Worm (Caenorhabditis elegans): ENCODE data around the gene ZC455.1.

The ZC455.1 gene

DNA sequence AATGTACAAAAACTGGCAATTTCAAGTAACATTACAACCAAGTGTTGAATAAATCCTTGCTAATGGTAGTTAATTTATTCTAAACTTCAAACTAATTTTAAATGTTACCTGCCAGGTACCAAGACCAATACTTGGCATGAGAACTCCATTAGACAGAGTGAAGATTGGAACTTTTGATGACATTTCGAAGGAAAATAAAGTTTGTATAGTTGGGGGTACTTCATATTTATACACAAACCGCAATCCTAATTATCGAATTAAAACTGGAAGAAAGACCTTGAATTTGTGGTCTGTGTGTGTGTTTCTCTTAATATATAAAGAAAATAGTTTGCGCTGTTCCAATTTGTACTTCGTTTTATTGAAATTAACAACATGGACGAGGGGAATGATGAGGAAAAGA lies 36.6 kb downstream of the ZC455.1 start, which contains the start of gene ZC443.1:
ZC443.1 (minus strand) TSS at position 205 of the 400 bp plus-strand sequence.
- TF ChIP-seq ceh-9 (tag; optimal IDR thresholded peaks at IDR 0.05) (no peak), lsy-12 (tag; optimal IDR thresholded peaks at IDR 0.05) (no peak), fkh-2 (tag; optimal IDR thresholded peaks at IDR 0.05) (no peak), pqm-1 (tag; optimal IDR thresholded peaks at IDR 0.05) (no peak), aly-2 (tag; optimal IDR thresholded peaks at IDR 0.05) (no peak), ceh-28 (tag; optimal IDR thresholded peaks at IDR 0.05) (no peak), ceh-16 (tag; optimal IDR thresholded peaks at IDR 0.05) (no peak), fos-1 (tag; optimal IDR thresholded peaks at IDR 0.05) (no peak), unc-62 (GFP tag; optimal IDR thresholded peaks at IDR 0.05) (no peak), nhr-11 (tag; optimal IDR thresholded peaks at IDR 0.05) (no peak), nfya-1 (tag; optimal IDR thresholded peaks at IDR 0.05; ENCODE audit: insufficient read depth) (no peak), unc-39 (tag; optimal IDR thresholded peaks at IDR 0.05) (no peak), tbx-2 (tag; optimal IDR thresholded peaks at IDR 0.05) (no peak), nhr-43 (tag; optimal IDR thresholded peaks at IDR 0.05; ENCODE audit: poor library complexity, severe bottlenecking) (no peak), skn-1 (tag; optimal IDR thresholded peaks at IDR 0.05) (no peak), egl-27 (tag; optimal IDR thresholded peaks at IDR 0.05) (no peak)

- TF ChIP-seq ZK546.5 (tag; optimal IDR thresholded peaks at IDR 0.05) (no peak), fkh-2 (tag; optimal IDR thresholded peaks at IDR 0.05) (no peak), fkh-10 (GFP tag; optimal IDR thresholded peaks at IDR 0.05) (peak; percentile 46)
These were observed 37.8 kb downstream of the ZC455.1 start, which contains the start of gene ZC443.2 for ce11 chrV:12811126-12811525. Gene ZC443.2, minus strand, starts transcription at chrV:12811192.

- no peak for TF ChIP-seq nhr-12 (tag; optimal IDR thresholded peaks at IDR 0.05)
- peak; percentile 42 for TF ChIP-seq ama-1 (optimal IDR thresholded peaks at IDR 0.05)
- no peak for TF ChIP-seq nhr-28 (tag; optimal IDR thresholded peaks at IDR 0.05)
- TF ChIP-seq pha-4 (tag; optimal IDR thresholded peaks at IDR 0.05) = peak; percentile 44
- TF ChIP-seq ceh-82 (tag; optimal IDR thresholded peaks at IDR 0.05) = no peak
- peak; percentile 58 for TF ChIP-seq egl-5 (tag; optimal IDR thresholded peaks at IDR 0.05)
- TF ChIP-seq lsy-12 (tag; optimal IDR thresholded peaks at IDR 0.05) = no peak
- no peak for TF ChIP-seq aly-2 (tag; optimal IDR thresholded peaks at IDR 0.05)
These were observed 38.5 kb downstream of the ZC455.1 start for ce11 chrV:12811810-12812209.

- no peak for TF ChIP-seq nhr-76 (tag; optimal IDR thresholded peaks at IDR 0.05)
- no peak for TF ChIP-seq nhr-28 (tag; optimal IDR thresholded peaks at IDR 0.05)
- TF ChIP-seq nhr-23 (tag; optimal IDR thresholded peaks at IDR 0.05) = no peak
- no peak for TF ChIP-seq fos-1 (tag; optimal IDR thresholded peaks at IDR 0.05)
- no peak for TF ChIP-seq nhr-11 (tag; optimal IDR thresholded peaks at IDR 0.05)
- TF ChIP-seq egl-5 (tag; optimal IDR thresholded peaks at IDR 0.05) = no peak
- no peak for TF ChIP-seq sea-2 (GFP tag; optimal IDR thresholded peaks at IDR 0.05)
These were observed 40.7 kb downstream of the ZC455.1 start, which contains the start of gene ZC443.3 for ce11 chrV:12814022-12814421. Gene ZC443.3, minus strand, starts transcription at chrV:12814122.

DNA sequence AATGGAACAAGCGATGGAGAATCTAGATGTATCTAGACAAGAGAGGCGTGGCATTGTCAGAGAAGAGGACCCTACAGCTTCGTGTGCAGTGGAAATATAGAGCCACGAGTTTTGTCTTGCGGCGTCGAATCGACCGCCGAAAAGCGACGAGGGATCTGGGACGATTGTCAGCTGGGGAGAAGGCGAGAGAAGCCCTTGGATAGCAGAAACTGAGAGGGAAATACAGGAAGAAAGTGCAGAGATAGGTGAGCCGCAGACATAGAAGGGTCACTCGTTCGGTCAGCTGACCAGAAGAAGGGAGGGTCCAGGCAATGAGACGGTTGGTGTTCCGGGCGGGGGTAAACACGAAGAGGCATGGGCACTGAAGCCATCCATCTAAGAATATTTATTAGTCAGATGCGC lies 41.2 kb downstream of the ZC455.1 start:
- TF ChIP-seq lsy-12 (tag; optimal IDR thresholded peaks at IDR 0.05) = peak; percentile 14
- no peak for TF ChIP-seq nhr-25 (tag; optimal IDR thresholded peaks at IDR 0.05)
- TF ChIP-seq R02D3.7 (tag; optimal IDR thresholded peaks at IDR 0.05) = no peak
- no peak for TF ChIP-seq unc-39 (tag; optimal IDR thresholded peaks at IDR 0.05)
- TF ChIP-seq ceh-16 (tag; optimal IDR thresholded peaks at IDR 0.05) = no peak
- TF ChIP-seq skn-1 (tag; optimal IDR thresholded peaks at IDR 0.05) = peak; percentile 12
- no peak for TF ChIP-seq nhr-237 (tag; optimal IDR thresholded peaks at IDR 0.05)
- TF ChIP-seq elt-3 (tag; optimal IDR thresholded peaks at IDR 0.05) = no peak
- TF ChIP-seq lin-15B (tag; optimal IDR thresholded peaks at IDR 0.05) = peak; percentile 37
- TF ChIP-seq ztf-11 (tag; optimal IDR thresholded peaks at IDR 0.05) = no peak
- TF ChIP-seq hmg-11 (tag; optimal IDR thresholded peaks at IDR 0.05) = peak; percentile 81
- peak; percentile 17 for TF ChIP-seq nhr-23 (tag; optimal IDR thresholded peaks at IDR 0.05)
- peak; percentile 78 for TF ChIP-seq lin-39 (tag; optimal IDR thresholded peaks at IDR 0.05)
- no peak for TF ChIP-seq ceh-9 (tag; optimal IDR thresholded peaks at IDR 0.05)
- peak; percentile 32 for TF ChIP-seq fkh-2 (tag; optimal IDR thresholded peaks at IDR 0.05)
- peak; percentile 80 for TF ChIP-seq nfya-1 (tag; optimal IDR thresholded peaks at IDR 0.05; ENCODE audit: insufficient read depth)
- TF ChIP-seq ceh-82 (tag; optimal IDR thresholded peaks at IDR 0.05) = no peak
- TF ChIP-seq mdl-1 (tag; optimal IDR thresholded peaks at IDR 0.05) = no peak
- TF ChIP-seq egl-5 (tag; optimal IDR thresholded peaks at IDR 0.05) = no peak
- peak; percentile 38 for TF ChIP-seq ceh-28 (tag; optimal IDR thresholded peaks at IDR 0.05)
- TF ChIP-seq snpc-4 (tag; optimal IDR thresholded peaks at IDR 0.05) = peak; percentile 71
- peak; percentile 60 for TF ChIP-seq fkh-10 (GFP tag; optimal IDR thresholded peaks at IDR 0.05)
- TF ChIP-seq ztf-4 (tag; optimal IDR thresholded peaks at IDR 0.05) = no peak
- peak; percentile 13 for TF ChIP-seq nhr-11 (tag; optimal IDR thresholded peaks at IDR 0.05)
- no peak for TF ChIP-seq zag-1 (tag; optimal IDR thresholded peaks at IDR 0.05)
- TF ChIP-seq mml-1 (tag; optimal IDR thresholded peaks at IDR 0.05) = no peak
- no peak for TF ChIP-seq nhr-77 (tag; optimal IDR thresholded peaks at IDR 0.05)
- no peak for TF ChIP-seq ZK546.5 (tag; optimal IDR thresholded peaks at IDR 0.05)
- peak; percentile 50 for TF ChIP-seq tbx-2 (tag; optimal IDR thresholded peaks at IDR 0.05)
- no peak for TF ChIP-seq sea-2 (GFP tag; optimal IDR thresholded peaks at IDR 0.05)
- peak; percentile 75 for TF ChIP-seq pha-4 (tag; optimal IDR thresholded peaks at IDR 0.05)
